Fruit fly (Drosophila melanogaster): ENCODE data around the gene CG33160.

The CG33160 gene

dm6 chr3L:3206263-3206662 lies at the start of gene CG33160:
Gene CG33160, minus strand, starts transcription at chr3L:3206363.
- no peak for TF ChIP-seq CG17801 (GFP tag; optimal IDR thresholded peaks at IDR 0.05; ENCODE audit: partially characterized antibody)

dm6 chr3L:3253631-3254030 lies 47.5 kb upstream of the CG33160 start:
- no peak for TF ChIP-seq CG17801 (GFP tag; optimal IDR thresholded peaks at IDR 0.05; ENCODE audit: partially characterized antibody)

- no peak for TF ChIP-seq CG17801 (GFP tag; optimal IDR thresholded peaks at IDR 0.05; ENCODE audit: partially characterized antibody)
Measured at dm6 chr3L:3252884-3253283, 46.7 kb upstream of the CG33160 start.

DNA sequence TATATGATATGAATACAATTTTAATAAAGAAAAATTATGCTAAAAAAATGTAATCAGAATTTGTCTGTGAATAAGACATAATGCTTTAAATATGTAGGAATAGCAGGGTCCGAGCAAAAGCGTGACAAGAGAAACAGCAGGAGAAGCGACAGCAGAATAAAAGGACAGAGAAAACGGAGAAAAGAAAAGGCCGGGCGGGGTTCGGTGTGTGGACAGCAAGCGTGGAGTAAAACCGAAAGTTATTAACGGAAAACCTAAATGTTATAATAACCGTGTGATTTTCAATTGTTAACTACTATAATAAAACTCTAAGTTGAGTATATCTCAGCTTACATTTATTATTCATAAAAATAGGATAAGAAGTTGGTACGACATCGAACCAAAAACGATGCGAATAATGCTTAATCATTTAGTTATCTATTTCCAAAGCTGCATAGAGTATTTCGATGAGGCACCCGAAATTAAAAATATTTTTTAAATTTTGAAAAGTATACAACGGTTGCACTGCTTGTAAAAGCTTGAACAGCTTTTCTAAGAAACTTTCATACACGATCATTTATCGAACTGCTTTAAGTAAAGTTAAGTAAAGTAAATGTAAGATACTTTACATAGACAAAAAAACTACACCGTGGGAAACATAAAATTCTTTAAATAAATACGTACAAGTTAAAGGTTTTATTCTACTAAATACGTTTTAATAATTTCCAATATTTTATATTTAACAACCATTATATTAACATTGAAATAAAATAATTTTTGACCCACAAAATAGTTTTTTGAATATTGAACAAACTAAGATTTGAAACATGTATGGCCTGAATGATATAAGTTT lies 45.7 kb upstream of the CG33160 start:
- no peak for TF ChIP-seq CG17801 (GFP tag; optimal IDR thresholded peaks at IDR 0.05; ENCODE audit: partially characterized antibody)

- no peak for TF ChIP-seq CG17801 (GFP tag; optimal IDR thresholded peaks at IDR 0.05; ENCODE audit: partially characterized antibody)
Measured at dm6 chr3L:3250922-3251658, 44.9 kb upstream of the CG33160 start.

dm6 chr3L:3249997-3250774 lies 44.0 kb upstream of the CG33160 start:
- TF ChIP-seq CG17801 (GFP tag; optimal IDR thresholded peaks at IDR 0.05; ENCODE audit: partially characterized antibody) = peak; percentile 92

- no peak for TF ChIP-seq CG17801 (GFP tag; optimal IDR thresholded peaks at IDR 0.05; ENCODE audit: partially characterized antibody)
Measured at dm6 chr3L:3249664-3249996, 43.5 kb upstream of the CG33160 start.

DNA sequence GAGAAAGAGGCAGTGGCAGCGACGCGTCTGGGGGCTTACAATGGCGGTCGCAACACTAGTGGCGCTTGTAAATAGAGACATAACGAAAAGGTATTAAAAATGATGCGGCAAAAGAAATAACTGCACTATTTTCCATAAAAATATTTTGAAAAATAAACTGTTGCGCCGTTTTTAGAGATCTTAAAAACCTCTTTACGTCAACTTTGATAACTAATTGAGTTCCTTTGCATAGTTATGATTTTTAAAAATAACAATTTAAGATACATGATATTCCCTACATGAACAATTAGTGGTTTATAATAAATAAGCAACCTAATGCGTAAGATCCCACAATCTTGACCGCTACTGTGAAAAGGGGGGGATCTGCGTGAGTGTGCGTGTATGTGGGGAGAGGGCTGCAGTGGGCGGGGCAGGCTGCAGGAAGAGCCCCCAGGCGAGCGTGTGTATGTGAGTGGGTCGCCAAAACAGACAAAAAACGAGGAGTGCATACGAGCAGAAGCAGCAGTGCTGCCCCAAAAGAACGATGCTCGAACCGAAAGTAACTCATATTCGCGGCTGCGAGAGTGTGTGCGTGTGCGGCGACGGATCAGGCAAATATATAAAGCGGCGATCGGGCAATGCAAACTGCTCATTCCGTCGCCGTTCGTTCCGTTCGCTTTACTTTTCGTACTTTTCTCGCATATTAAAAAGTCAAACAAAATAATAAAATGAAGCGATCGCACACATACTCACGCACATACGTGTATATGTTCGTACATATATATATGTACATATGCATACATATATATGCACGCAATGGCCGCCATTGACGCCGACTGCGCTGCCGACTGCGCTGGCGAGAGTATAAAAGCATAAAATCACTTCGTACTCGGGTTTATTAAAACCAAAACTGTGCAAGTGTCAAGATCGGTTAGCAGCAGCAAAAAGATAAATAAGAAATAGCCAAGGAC lies 42.8 kb upstream of the CG33160 start:
- peak; percentile 42 for TF ChIP-seq CG17801 (GFP tag; optimal IDR thresholded peaks at IDR 0.05; ENCODE audit: partially characterized antibody)

DNA sequence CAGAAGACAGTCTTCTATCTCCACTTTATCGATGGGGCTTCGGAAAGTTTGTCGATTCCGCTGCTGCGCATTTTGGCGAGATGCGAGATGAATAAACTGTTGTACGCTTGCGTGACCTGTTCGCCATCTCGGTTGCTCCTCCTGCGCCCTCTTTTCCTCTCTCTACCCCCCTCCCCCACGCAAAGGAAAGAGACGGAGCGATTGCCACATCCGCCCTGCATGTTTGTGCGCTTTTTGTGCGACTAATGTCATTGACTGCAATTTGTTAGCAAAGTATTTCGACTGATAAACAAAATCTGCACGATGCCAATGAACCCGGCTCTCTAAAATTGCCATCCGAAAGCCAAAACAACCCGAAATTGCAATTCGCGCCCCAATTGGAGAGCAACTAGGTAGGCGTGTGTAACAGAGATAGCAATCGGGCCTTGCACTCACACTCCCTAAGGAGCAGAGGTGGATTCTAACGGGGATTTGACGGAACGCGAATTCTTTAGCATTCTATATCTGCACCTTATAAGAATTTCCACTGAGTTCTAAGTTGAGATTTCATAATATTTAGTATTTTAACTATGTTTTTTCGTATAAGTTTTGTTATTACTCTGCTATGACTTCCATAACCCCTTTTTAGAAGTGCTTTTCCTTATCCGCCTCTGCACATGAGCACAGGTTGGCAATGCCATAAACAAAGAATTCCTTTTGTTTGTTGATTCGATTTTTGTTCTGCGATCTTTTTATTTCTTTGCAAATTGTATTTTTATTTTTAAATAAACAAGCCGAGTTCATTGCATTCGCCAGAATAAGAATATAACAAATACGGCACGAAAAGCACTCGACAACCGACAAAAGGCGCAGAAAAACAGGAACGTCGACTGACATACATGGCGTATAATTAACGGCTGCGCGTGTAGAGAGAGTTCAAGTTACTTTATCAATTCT lies 41.2 kb upstream of the CG33160 start, which contains the start of gene CG43389:
Gene CG43389 (plus strand): TSS at position 886 of the 936 bp plus-strand sequence.
- TF ChIP-seq CG17801 (GFP tag; optimal IDR thresholded peaks at IDR 0.05; ENCODE audit: partially characterized antibody) = no peak

- peak; percentile 45 for TF ChIP-seq CG17801 (GFP tag; optimal IDR thresholded peaks at IDR 0.05; ENCODE audit: partially characterized antibody)
Measured at dm6 chr3L:3246378-3247129, 40.4 kb upstream of the CG33160 start.

- TF ChIP-seq CG17801 (GFP tag; optimal IDR thresholded peaks at IDR 0.05; ENCODE audit: partially characterized antibody) = no peak
Measured at dm6 chr3L:3245189-3245588, 39.0 kb upstream of the CG33160 start.

dm6 chr3L:3244244-3245144 lies 38.3 kb upstream of the CG33160 start, which contains the start of gene CG12078:
Gene CG12078, minus strand, starts transcription at chr3L:3244294.
- no peak for TF ChIP-seq CG17801 (GFP tag; optimal IDR thresholded peaks at IDR 0.05; ENCODE audit: partially characterized antibody)
